Worm (Caenorhabditis elegans) whole organism, L4/young adult: Measurements from ENCODE around the gene B0024.11.
A peak's percentile ranks its signal among the peaks of the same experiment; 100 is the strongest.

Source experiments
- dao-5 ChIP-seq: sonication (generic microtip); optimal IDR thresholded peaks from 2 replicates; lab custom pipeline; 2016; ENCODE audit warnings: missing genotype, missing genetic modification characterization, moderate library complexity, missing compliant biosample characterization
- him-1 ChIP-seq: sonication (generic microtip); optimal IDR thresholded peaks from 2 replicates; lab custom pipeline; 2016; ENCODE audit warnings: missing genotype, missing genetic modification reagents, missing genetic modification characterization, missing compliant biosample characterization

DNA sequence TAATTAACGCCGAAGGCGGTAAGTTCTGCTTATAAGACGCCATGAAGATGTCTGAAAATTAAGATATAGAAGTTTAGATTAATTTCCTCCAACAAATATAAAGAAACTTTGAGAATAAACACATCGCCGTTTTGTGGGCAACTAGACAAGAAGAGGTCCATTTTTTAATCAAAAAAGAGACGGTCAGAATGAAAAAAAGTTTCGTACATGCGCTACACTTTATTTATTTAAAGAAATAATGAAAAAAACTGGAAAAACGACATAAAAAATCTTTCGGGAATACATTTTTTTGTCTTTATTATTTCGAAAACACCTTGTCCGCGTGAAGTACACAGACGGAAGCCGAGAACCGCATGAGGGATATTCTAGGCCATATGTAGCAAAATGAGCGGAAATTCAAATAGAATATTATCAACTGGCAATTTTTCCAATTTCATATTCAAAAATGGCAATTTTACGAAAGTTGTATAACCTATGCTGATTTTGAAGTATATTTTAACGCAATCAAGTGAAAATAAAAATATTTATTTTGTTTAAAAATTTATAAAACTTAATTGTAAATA lies 36.5 kb upstream of the B0024.11 start, which contains the start of gene sluh-7:
- TF ChIP-seq him-1 (tag; lab: Kevin White, UChicago): peak; percentile 32
- TF ChIP-seq dao-5 (tag; lab: Kevin White, UChicago): no peak
